Worm (Caenorhabditis elegans) whole organism, midembryonic: ENCODE measurements around the gene M01H9.2.

Experiments
- med-1 ChIP-seq: sonication (generic microtip); optimal IDR thresholded peaks from 2 replicates; lab custom pipeline; 2017; ENCODE audit warnings: missing genetic modification characterization, mild to moderate bottlenecking, missing compliant biosample characterization, antibody characterized with exemption, missing genetic modification reagents; ENCODE audit not compliant: insufficient read depth
- ref-1 ChIP-seq: fragments of 200-800 bp; sonication (Bioruptor generic); conservative IDR thresholded peaks from 2 replicates; pipeline ENCODE4 v1.3.6; 2022; ENCODE audit warnings: missing genetic modification reagents, missing genetic modification characterization, missing compliant biosample characterization

ce11 chrIV:4423885-4424284, 39.1 kb downstream of the M01H9.2 start:
- TF ChIP-seq ref-1: no peak
- TF ChIP-seq med-1 (GFP tag; lab: Kevin White, UChicago): no peak
